Fruit fly (Drosophila melanogaster) whole organism, prepupa: ENCODE data around the gene Sema5c.

ENCODE experiments used
- Blimp-1 ChIP-seq: fragments of 200-800 bp; sonication (Bioruptor generic); optimal IDR thresholded peaks from 3 replicates; lab custom pipeline; 2017; ENCODE audit warnings: missing biosample characterization, missing genetic modification characterization, mild to moderate bottlenecking, moderate library complexity, missing genetic modification reagents
- CG10631 ChIP-seq: fragments of 200-800 bp; sonication (Bioruptor generic); optimal IDR thresholded peaks from 2 replicates; lab custom pipeline; 2016; ENCODE audit warnings: missing biosample characterization, missing genetic modification characterization
- CG10669 ChIP-seq: fragments of 200-800 bp; sonication (Bioruptor generic); optimal IDR thresholded peaks from 3 replicates; lab custom pipeline; 2018; ENCODE audit warnings: missing biosample characterization, mild to moderate bottlenecking, missing genetic modification characterization, moderate library complexity
- CG11294 ChIP-seq: fragments of 200-800 bp; sonication (Bioruptor generic); IDR thresholded peaks from 2 replicates; pipeline ENCODE4 v1.3.6; 2022; ENCODE audit warnings: missing biosample characterization, missing genetic modification characterization
- CG11902 ChIP-seq: fragments of 200-800 bp; sonication (Bioruptor generic); optimal IDR thresholded peaks from 3 replicates; lab custom pipeline; 2016; ENCODE audit warnings: missing biosample characterization, missing genetic modification characterization
- CG15336 ChIP-seq: fragments of 200-800 bp; sonication (Bioruptor generic); IDR thresholded peaks from 2 replicates; pipeline ENCODE4 v1.3.6; 2022; ENCODE audit warnings: missing biosample characterization, missing genetic modification characterization
- CG1621 ChIP-seq: fragments of 200-800 bp; sonication (Bioruptor generic); optimal IDR thresholded peaks from 3 replicates; lab custom pipeline; 2018; ENCODE audit warnings: missing biosample characterization, mild to moderate bottlenecking, missing genetic modification characterization
- CG16779 ChIP-seq: fragments of 200-800 bp; sonication (Bioruptor generic); optimal IDR thresholded peaks from 3 replicates; lab custom pipeline; 2017; ENCODE audit warnings: missing biosample characterization, mild to moderate bottlenecking, missing genetic modification characterization
- CG3032 ChIP-seq: fragments of 200-800 bp; optimal IDR thresholded peaks from 2 replicates; lab custom pipeline; 2019; ENCODE audit warnings: missing biosample characterization, mild to moderate bottlenecking, missing genetic modification characterization, moderate library complexity
- CG31627 ChIP-seq: fragments of 200-800 bp; sonication (Bioruptor generic); optimal IDR thresholded peaks from 3 replicates; lab custom pipeline; 2016; ENCODE audit warnings: missing biosample characterization, missing genetic modification characterization
- CG32006 ChIP-seq: fragments of 200-800 bp; sonication (Bioruptor generic); optimal IDR thresholded peaks from 3 replicates; lab custom pipeline; 2017; ENCODE audit warnings: missing biosample characterization, mild to moderate bottlenecking, missing genetic modification characterization
- CG34406 ChIP-seq: fragments of 200-800 bp; sonication (Bioruptor generic); optimal IDR thresholded peaks from 3 replicates; lab custom pipeline; 2016; ENCODE audit warnings: missing biosample characterization, missing genetic modification characterization
- CG3919 ChIP-seq: fragments of 200-800 bp; sonication (Bioruptor generic); optimal IDR thresholded peaks from 3 replicates; lab custom pipeline; 2016; ENCODE audit warnings: missing biosample characterization, missing genetic modification characterization
- CG6163 ChIP-seq: fragments of 200-800 bp; sonication (Bioruptor generic); IDR thresholded peaks from 3 replicates; pipeline ENCODE4 v1.3.6; 2022; ENCODE audit warnings: missing biosample characterization, missing genetic modification characterization
- CG6276 ChIP-seq: fragments of 200-800 bp; sonication (Bioruptor generic); optimal IDR thresholded peaks from 2 replicates; lab custom pipeline; 2017; ENCODE audit warnings: missing biosample characterization, mild to moderate bottlenecking, missing genetic modification characterization
- CG6792 ChIP-seq: fragments of 200-800 bp; sonication (Bioruptor generic); optimal IDR thresholded peaks from 3 replicates; lab custom pipeline; 2016; ENCODE audit warnings: missing biosample characterization, missing genetic modification characterization
- CG6808 ChIP-seq: fragments of 200-800 bp; sonication (Bioruptor generic); optimal IDR thresholded peaks from 3 replicates; lab custom pipeline; 2017; ENCODE audit warnings: missing biosample characterization, missing genetic modification characterization, mild to moderate bottlenecking, moderate library complexity, missing genetic modification reagents
- CG6854 ChIP-seq: fragments of 200-800 bp; sonication (Bioruptor generic); optimal IDR thresholded peaks from 2 replicates; lab custom pipeline; 2017; ENCODE audit warnings: missing biosample characterization, mild to moderate bottlenecking, missing genetic modification characterization
- CG7368 ChIP-seq: fragments of 200-800 bp; sonication (Bioruptor generic); optimal IDR thresholded peaks from 3 replicates; lab custom pipeline; 2016; ENCODE audit warnings: missing biosample characterization, missing genetic modification characterization
- CG8119 ChIP-seq: fragments of 200-800 bp; sonication (Bioruptor generic); IDR thresholded peaks from 3 replicates; pipeline ENCODE4 v1.3.6; 2022; ENCODE audit warnings: missing biosample characterization, missing genetic modification characterization
- CG8319 ChIP-seq: fragments of 200-800 bp; sonication (Bioruptor generic); optimal IDR thresholded peaks from 3 replicates; lab custom pipeline; 2016; ENCODE audit warnings: missing biosample characterization, missing genetic modification characterization
- CG8632 ChIP-seq: fragments of 200-800 bp; sonication (Bioruptor generic); optimal IDR thresholded peaks from 3 replicates; lab custom pipeline; 2016; ENCODE audit warnings: missing biosample characterization, missing genetic modification characterization
- Eip75B ChIP-seq: fragments of 200-800 bp; sonication (Bioruptor generic); optimal IDR thresholded peaks from 3 replicates; lab custom pipeline; 2016; ENCODE audit warnings: missing biosample characterization, missing genetic modification characterization
- Eip78C ChIP-seq: fragments of 200-800 bp; sonication (Bioruptor generic); peaks from one replicate; lab custom pipeline; 2016; ENCODE audit warnings: missing biosample characterization, missing genetic modification characterization
- Eip93F ChIP-seq: fragments of 200-800 bp; sonication (Bioruptor generic); optimal IDR thresholded peaks from 2 replicates; lab custom pipeline; 2016; ENCODE audit warnings: missing biosample characterization, mild to moderate bottlenecking, missing genetic modification characterization
- Ets21C ChIP-seq: fragments of 200-800 bp; sonication (Bioruptor generic); optimal IDR thresholded peaks from 3 replicates; lab custom pipeline; 2016; ENCODE audit warnings: missing biosample characterization, missing genetic modification characterization
- Ets96B ChIP-seq: fragments of 200-800 bp; optimal IDR thresholded peaks from 2 replicates; lab custom pipeline; 2019; ENCODE audit warnings: missing biosample characterization, mild to moderate bottlenecking, missing genetic modification characterization, moderate library complexity
- Gug ChIP-seq: fragments of 200-800 bp; sonication (Bioruptor generic); IDR thresholded peaks from 2 replicates; pipeline ENCODE4 v1.3.6; 2022; ENCODE audit warnings: missing biosample characterization, missing genetic modification characterization
- Hr38 ChIP-seq: sonication (Bioruptor generic); optimal IDR thresholded peaks from 2 replicates; lab custom pipeline; 2016; ENCODE audit warnings: missing biosample characterization, missing genetic modification characterization
- Hr39 ChIP-seq: fragments of 200-800 bp; sonication (Bioruptor generic); optimal IDR thresholded peaks from 2 replicates; lab custom pipeline; 2016; ENCODE audit warnings: missing biosample characterization, missing genetic modification characterization
- Hr4 ChIP-seq: fragments of 200-800 bp; sonication (Bioruptor generic); optimal IDR thresholded peaks from 3 replicates; lab custom pipeline; 2016; ENCODE audit warnings: missing biosample characterization, missing genetic modification characterization
- Lpt ChIP-seq: fragments of 200-800 bp; sonication (Bioruptor generic); optimal IDR thresholded peaks from 3 replicates; lab custom pipeline; 2016; ENCODE audit warnings: missing biosample characterization, missing genetic modification characterization
- Met ChIP-seq: fragments of 200-800 bp; sonication (Bioruptor generic); optimal IDR thresholded peaks from 3 replicates; lab custom pipeline; 2016; ENCODE audit warnings: missing biosample characterization, missing genetic modification characterization
- OdsH ChIP-seq: fragments of 200-800 bp; sonication (Bioruptor generic); optimal IDR thresholded peaks from 3 replicates; lab custom pipeline; 2016; ENCODE audit warnings: missing biosample characterization, missing genetic modification characterization
- Sox102F ChIP-seq: fragments of 200-800 bp; sonication (Bioruptor generic); optimal IDR thresholded peaks from 2 replicates; lab custom pipeline; 2016; ENCODE audit warnings: missing biosample characterization, mild to moderate bottlenecking, missing genetic modification characterization
- Sox14 ChIP-seq: fragments of 200-800 bp; sonication (Bioruptor generic); optimal IDR thresholded peaks from 3 replicates; lab custom pipeline; 2016; ENCODE audit warnings: missing biosample characterization, missing genetic modification characterization
- Sox15 ChIP-seq: fragments of 200-800 bp; sonication (Bioruptor generic); optimal IDR thresholded peaks from 3 replicates; lab custom pipeline; 2016; ENCODE audit warnings: missing biosample characterization, missing genetic modification characterization
- achi ChIP-seq: fragments of 200-800 bp; sonication (Bioruptor generic); optimal IDR thresholded peaks from 3 replicates; lab custom pipeline; 2016; ENCODE audit warnings: missing biosample characterization, missing genetic modification characterization
- acj6 ChIP-seq: fragments of 200-800 bp; sonication (Bioruptor generic); optimal IDR thresholded peaks from 3 replicates; lab custom pipeline; 2016; ENCODE audit warnings: missing biosample characterization, missing genetic modification characterization
- cyc ChIP-seq: fragments of 200-800 bp; sonication (Bioruptor generic); optimal IDR thresholded peaks from 3 replicates; lab custom pipeline; 2016; ENCODE audit warnings: missing biosample characterization, missing genetic modification characterization
- dac ChIP-seq: fragments of 200-800 bp; sonication (Bioruptor generic); optimal IDR thresholded peaks from 2 replicates; lab custom pipeline; 2017; ENCODE audit warnings: missing biosample characterization, mild to moderate bottlenecking, missing genetic modification characterization
- dsx ChIP-seq: fragments of 200-800 bp; optimal IDR thresholded peaks from 3 replicates; lab custom pipeline; 2019; ENCODE audit warnings: missing biosample characterization, mild to moderate bottlenecking, missing genetic modification characterization, moderate library complexity; ENCODE audit not compliant: poor library complexity, severe bottlenecking
- esn ChIP-seq: fragments of 200-800 bp; sonication (Bioruptor generic); optimal IDR thresholded peaks from 2 replicates; lab custom pipeline; 2016; ENCODE audit warnings: missing biosample characterization, mild to moderate bottlenecking, missing genetic modification characterization, moderate library complexity
- fd85E ChIP-seq: fragments of 200-800 bp; sonication (Bioruptor generic); optimal IDR thresholded peaks from 3 replicates; lab custom pipeline; 2016; ENCODE audit warnings: missing biosample characterization, missing genetic modification characterization
- fkh ChIP-seq: fragments of 200-800 bp; sonication (Bioruptor generic); optimal IDR thresholded peaks from 3 replicates; lab custom pipeline; 2017; ENCODE audit warnings: missing biosample characterization, mild to moderate bottlenecking, missing genetic modification characterization, moderate library complexity
- net ChIP-seq: fragments of 200-800 bp; sonication (Bioruptor generic); optimal IDR thresholded peaks from 3 replicates; lab custom pipeline; 2016; ENCODE audit warnings: missing biosample characterization, missing genetic modification characterization
- pdm3 ChIP-seq: fragments of 200-800 bp; sonication (Bioruptor generic); optimal IDR thresholded peaks from 3 replicates; lab custom pipeline; 2016; ENCODE audit warnings: missing biosample characterization, missing genetic modification characterization
- salr ChIP-seq, 2 experiments: fragments of 200-800 bp; sonication (Bioruptor generic); optimal IDR thresholded peaks; 3 replicates each; lab custom pipeline; 2016 to 2018; ENCODE audit warnings: missing biosample characterization in 2 of 2, missing genetic modification characterization in 2 of 2, mild to moderate bottlenecking in 1 of 2
- spab ChIP-seq: fragments of 200-800 bp; sonication (Bioruptor generic); optimal IDR thresholded peaks from 2 replicates; lab custom pipeline; 2017; ENCODE audit warnings: missing biosample characterization, mild to moderate bottlenecking, missing genetic modification characterization, missing genetic modification reagents
- ss ChIP-seq, 2 experiments: fragments of 200-800 bp; sonication (Bioruptor generic); optimal IDR thresholded peaks; 2 replicates in 1 of 2; 3 replicates in 1 of 2; lab custom pipeline; 2017 to 2018; ENCODE audit warnings: mild to moderate bottlenecking in 2 of 2, missing biosample characterization in 2 of 2, missing genetic modification characterization in 2 of 2, moderate library complexity in 1 of 2
- svp ChIP-seq: fragments of 200-800 bp; sonication (Bioruptor generic); peaks from one replicate; lab custom pipeline; 2016; ENCODE audit warnings: missing biosample characterization, missing genetic modification characterization
- topi ChIP-seq: fragments of 200-800 bp; sonication (Bioruptor generic); optimal IDR thresholded peaks from 3 replicates; lab custom pipeline; 2016; ENCODE audit warnings: missing biosample characterization, missing genetic modification characterization
- vri ChIP-seq: fragments of 200-800 bp; sonication (Bioruptor generic); optimal IDR thresholded peaks from 3 replicates; lab custom pipeline; 2016; ENCODE audit warnings: missing biosample characterization, mild to moderate bottlenecking, missing genetic modification characterization

The Sema5c gene

DNA sequence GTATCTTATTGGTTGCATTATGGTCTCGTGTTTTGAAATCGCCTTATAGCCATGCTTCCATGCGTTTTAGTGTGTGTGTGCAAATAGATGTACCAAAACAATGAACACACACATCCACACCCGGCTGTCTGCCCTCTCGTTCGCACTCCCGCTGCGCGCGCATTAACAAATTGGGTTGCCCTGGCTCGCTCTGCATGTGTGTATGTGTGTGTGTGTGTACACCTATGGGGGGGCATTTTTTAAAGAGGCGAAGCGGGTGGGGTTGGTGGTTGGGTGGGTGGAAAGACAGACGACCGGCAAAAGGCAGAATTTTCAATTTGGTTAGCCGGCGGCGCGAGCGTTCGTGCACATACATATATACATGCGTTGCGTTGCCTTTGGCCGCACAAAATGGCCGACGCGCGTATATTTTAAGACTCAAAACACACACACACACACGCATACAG lies 42.5 kb upstream of the Sema5c start:
- TF ChIP-seq Lpt (GFP tag; lab: Kevin White, UChicago): no peak
- TF ChIP-seq svp (GFP tag; lab: Kevin White, UChicago): peak; percentile 60
- no peak for TF ChIP-seq CG11294 (GFP tag; lab: Robert Waterston, UW)
- TF ChIP-seq Blimp-1 (GFP tag; lab: Kevin White, UChicago): no peak
- peak; percentile 48 for TF ChIP-seq CG6808 (GFP tag; lab: Kevin White, UChicago)
- TF ChIP-seq CG8119 (GFP tag; lab: Robert Waterston, UW): 0 out of 3 replicates have a peak, but pooled peaks have one; percentile 43
- no peak for TF ChIP-seq net (GFP tag; lab: Kevin White, UChicago)
- TF ChIP-seq Eip75B (GFP tag; lab: Kevin White, UChicago): no peak
- TF ChIP-seq CG3919 (GFP tag; lab: Kevin White, UChicago): peak; percentile 21
- no peak for TF ChIP-seq CG8632 (GFP tag; lab: Kevin White, UChicago)
- TF ChIP-seq topi: no peak
- TF ChIP-seq Eip93F (GFP tag; lab: Kevin White, UChicago): peak; percentile 38
- no peak for TF ChIP-seq CG31627
- TF ChIP-seq dsx (GFP tag; lab: Kevin White, UChicago): peak; percentile 37
- peak; percentile 53; the same call in 2 of the 3 replicates for TF ChIP-seq CG6163 (GFP tag; lab: Robert Waterston, UW)
- TF ChIP-seq CG16779: peak; percentile 54
- peak; percentile 51 for TF ChIP-seq Sox14 (GFP tag; lab: Kevin White, UChicago)
- no peak for TF ChIP-seq Met (GFP tag; lab: Kevin White, UChicago)
- TF ChIP-seq OdsH (GFP tag; lab: Kevin White, UChicago): no peak
- no peak for TF ChIP-seq salr (GFP tag; optimal IDR thresholded peaks at IDR 0.05; lab: Kevin White, UChicago)
- no peak for TF ChIP-seq Ets21C
- no peak for TF ChIP-seq CG32006
- no peak for TF ChIP-seq pdm3
- TF ChIP-seq CG10631 (GFP tag; lab: Kevin White, UChicago): no peak
- TF ChIP-seq achi (GFP tag; lab: Kevin White, UChicago): no peak
- TF ChIP-seq fkh (GFP tag; lab: Kevin White, UChicago): peak; percentile 95
- no peak for TF ChIP-seq CG8319 (GFP tag; lab: Kevin White, UChicago)
- no peak for TF ChIP-seq Gug
- no peak for TF ChIP-seq spab (GFP tag; lab: Kevin White, UChicago)
- no peak for TF ChIP-seq dac (GFP tag; lab: Kevin White, UChicago)
- no peak for TF ChIP-seq Sox102F (GFP tag; lab: Kevin White, UChicago)
- no peak for TF ChIP-seq fd85E (GFP tag; lab: Kevin White, UChicago)
- no peak for TF ChIP-seq CG7368 (GFP tag; lab: Kevin White, UChicago)
- peak; percentile 20 for TF ChIP-seq CG34406 (GFP tag; lab: Kevin White, UChicago)
- TF ChIP-seq Hr4 (GFP tag; lab: Kevin White, UChicago): no peak
- no peak for TF ChIP-seq CG6792 (GFP tag; lab: Kevin White, UChicago)
- TF ChIP-seq Sox15 (GFP tag; lab: Kevin White, UChicago): no peak
- TF ChIP-seq ss (GFP tag; optimal IDR thresholded peaks at IDR 0.05; lab: Kevin White, UChicago): peak; percentile 62 to 64
- TF ChIP-seq Hr39 (GFP tag; lab: Kevin White, UChicago): no peak
- no peak for TF ChIP-seq Hr38 (GFP tag; lab: Kevin White, UChicago)
- TF ChIP-seq CG3032 (tag; lab: Kevin White, UChicago): no peak
- no peak for TF ChIP-seq CG6276 (GFP tag; lab: Kevin White, UChicago)
- no peak for TF ChIP-seq cyc
- TF ChIP-seq CG15336 (GFP tag; lab: Robert Waterston, UW): peak; percentile 54; the same call in 1 of the 2 replicates
- TF ChIP-seq CG1621 (tag; lab: Kevin White, UChicago): peak; percentile 29
- TF ChIP-seq CG6854 (GFP tag; lab: Kevin White, UChicago): peak; percentile 58
- TF ChIP-seq vri (GFP tag; lab: Kevin White, UChicago): peak; percentile 3
- no peak for TF ChIP-seq acj6 (GFP tag; lab: Kevin White, UChicago)
- TF ChIP-seq CG10669 (GFP tag; lab: Kevin White, UChicago): no peak
- no peak for TF ChIP-seq esn (GFP tag; lab: Kevin White, UChicago)
- TF ChIP-seq Ets96B (tag; lab: Kevin White, UChicago): no peak
- no peak for TF ChIP-seq CG11902 (GFP tag; lab: Kevin White, UChicago)
- peak; percentile 45 for TF ChIP-seq Eip78C (GFP tag; lab: Kevin White, UChicago)
